Worm (Caenorhabditis elegans) whole organism, L3 larva: ENCODE results near the gene str-230.

Source experiments
- egl-27 ChIP-seq: sonication (generic microtip); optimal IDR thresholded peaks from 4 replicates; lab custom pipeline; 2017; ENCODE audit warnings: missing biosample characterization, missing genetic modification reagents, missing genetic modification characterization
- elt-1 ChIP-seq: fragments of 150-350 bp; optimal IDR thresholded peaks from 2 replicates; lab custom pipeline; 2014; ENCODE audit warnings: missing biosample characterization, missing genetic modification characterization
- lin-15B ChIP-seq: fragments of 150-350 bp; optimal IDR thresholded peaks from 2 replicates; lab custom pipeline; 2014; ENCODE audit warnings: missing biosample characterization, missing genetic modification characterization
- nhr-12 ChIP-seq: fragments of 150-350 bp; optimal IDR thresholded peaks from 2 replicates; lab custom pipeline; 2014; ENCODE audit warnings: missing biosample characterization, missing genetic modification characterization
- nhr-76 ChIP-seq: fragments of 150-350 bp; sonication (generic microtip); optimal IDR thresholded peaks from 5 replicates; lab custom pipeline; 2014; ENCODE audit warnings: missing biosample characterization, missing genetic modification characterization
- pqm-1 ChIP-seq: fragments of 150-350 bp; optimal IDR thresholded peaks from 2 replicates; lab custom pipeline; 2017; ENCODE audit warnings: missing biosample characterization, missing genetic modification characterization, inconsistent platforms
- sea-2 ChIP-seq: fragments of 150-350 bp; sonication (generic microtip); optimal IDR thresholded peaks from 4 replicates; lab custom pipeline; 2014; ENCODE audit warnings: missing biosample characterization, missing genetic modification reagents, missing genetic modification characterization
- skn-1 ChIP-seq: fragments of 150-350 bp; optimal IDR thresholded peaks from 2 replicates; lab custom pipeline; 2014; ENCODE audit warnings: missing biosample characterization, missing genetic modification characterization
- snpc-4 ChIP-seq: fragments of 150-350 bp; optimal IDR thresholded peaks from 2 replicates; lab custom pipeline; 2014; ENCODE audit warnings: missing biosample characterization, missing genetic modification characterization
- tbx-2 ChIP-seq: sonication (generic microtip); optimal IDR thresholded peaks from 2 replicates; lab custom pipeline; 2016; ENCODE audit warnings: mild to moderate bottlenecking, missing genetic modification characterization, missing compliant biosample characterization
- unc-39 ChIP-seq: sonication (generic microtip); optimal IDR thresholded peaks from 4 replicates; lab custom pipeline; 2017; ENCODE audit warnings: missing biosample characterization, missing genetic modification characterization
- unc-62 ChIP-seq: fragments of 150-350 bp; sonication (generic microtip); optimal IDR thresholded peaks from 4 replicates; lab custom pipeline; 2014; ENCODE audit warnings: missing biosample characterization, missing genetic modification reagents, missing genetic modification characterization
- ztf-11 ChIP-seq: fragments of 150-350 bp; optimal IDR thresholded peaks from 2 replicates; lab custom pipeline; 2014; ENCODE audit warnings: missing biosample characterization, missing genetic modification characterization
- ztf-4 ChIP-seq: fragments of 150-350 bp; optimal IDR thresholded peaks from 2 replicates; lab custom pipeline; 2014; ENCODE audit warnings: missing biosample characterization, missing genetic modification characterization

DNA sequence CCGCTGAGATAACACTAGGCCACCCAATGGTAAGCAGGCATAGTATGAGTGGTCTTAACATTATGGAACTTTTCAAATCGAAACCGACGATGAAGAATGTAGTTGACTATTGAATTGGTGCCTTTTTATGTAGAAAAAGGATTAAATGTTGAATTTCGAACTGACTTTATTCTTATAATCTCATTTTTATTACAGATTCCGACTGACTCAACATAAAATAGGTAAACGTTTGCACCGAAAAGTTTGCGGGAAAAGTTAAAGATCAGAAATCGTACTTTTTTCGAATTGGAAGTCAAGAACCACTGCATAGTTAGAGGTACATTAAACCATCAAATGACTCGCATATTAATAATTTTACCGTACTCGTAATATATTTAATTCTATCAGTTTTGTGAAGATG, 43.6 kb upstream of the str-230 start, which contains the start of gene K02E11.7:
- TF ChIP-seq lin-15B (tag; lab: Kevin White, UChicago) (no peak), unc-62 (GFP tag; lab: Kevin White, UChicago) (no peak), snpc-4 (no peak), elt-1 (tag; lab: Kevin White, UChicago) (no peak), nhr-76 (tag; lab: Kevin White, UChicago) (no peak), ztf-4 (tag; lab: Kevin White, UChicago) (no peak), pqm-1 (tag; lab: Kevin White, UChicago) (no peak), ztf-11 (no peak), unc-39 (tag; lab: Kevin White, UChicago) (no peak), nhr-12 (tag; lab: Kevin White, UChicago) (no peak), egl-27 (tag; lab: Kevin White, UChicago) (no peak), sea-2 (GFP tag; lab: Kevin White, UChicago) (no peak), skn-1 (tag; lab: Kevin White, UChicago) (no peak), tbx-2 (tag; lab: Kevin White, UChicago) (no peak)
